Worm (Caenorhabditis elegans): ENCODE measurements around the gene R02F2.8.

DNA sequence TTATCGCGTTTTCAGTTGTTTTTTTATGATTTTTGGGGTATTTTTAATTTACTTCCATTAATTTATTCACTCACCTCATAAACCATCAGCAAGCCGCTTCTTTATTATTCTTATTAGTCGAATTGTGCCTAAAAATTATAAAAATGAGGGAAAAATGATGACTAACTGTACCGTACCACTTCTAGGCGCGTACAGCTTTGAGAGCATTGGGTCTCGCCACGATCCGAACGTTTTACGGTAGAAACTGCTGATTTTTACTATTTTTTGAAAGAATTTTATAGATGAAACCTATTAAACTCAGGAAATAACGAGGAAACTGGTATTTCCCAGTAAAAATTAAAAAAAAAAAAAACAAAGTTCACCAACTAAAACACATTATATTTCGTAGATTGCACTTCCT is 48.0 kb upstream of the R02F2.8 start, which contains the start of gene D1044.6:
- TF ChIP-seq snpc-4 (tag; optimal IDR thresholded peaks at IDR 0.05) (no peak), nhr-12 (tag; optimal IDR thresholded peaks at IDR 0.05) (no peak)
